Worm (Caenorhabditis elegans) whole organism, midembryonic: ENCODE results near the gene srh-195.
"Not testable (repeated sequence)": the region's sequence is repeated elsewhere in the genome, so short reads cannot be mapped to it uniquely, and the experiment has no call there.

ENCODE experiments used
- T22C8.4 ChIP-seq: fragments of 200-800 bp; sonication (Bioruptor generic); IDR thresholded peaks from 2 replicates; pipeline ENCODE4 v1.3.6; 2022; ENCODE audit warnings: missing genetic modification characterization, missing compliant biosample characterization
- cog-1 ChIP-seq: sonication (generic microtip); optimal IDR thresholded peaks from 2 replicates; lab custom pipeline; 2016; ENCODE audit warnings: missing genetic modification characterization, missing compliant biosample characterization
- flt-1 ChIP-seq: fragments of 200-800 bp; sonication (Bioruptor generic); IDR thresholded peaks from 2 replicates; pipeline ENCODE4 v1.3.6; 2022; ENCODE audit warnings: missing genetic modification characterization, missing compliant biosample characterization
- klf-2 ChIP-seq: fragments of 200-800 bp; sonication (Bioruptor generic); conservative IDR thresholded peaks from 2 replicates; pipeline ENCODE4 v1.3.6; 2022; ENCODE audit warnings: missing genetic modification reagents, missing genetic modification characterization, missing compliant biosample characterization
- med-1 ChIP-seq: sonication (generic microtip); optimal IDR thresholded peaks from 2 replicates; lab custom pipeline; 2017; ENCODE audit warnings: missing genetic modification characterization, mild to moderate bottlenecking, missing compliant biosample characterization, antibody characterized with exemption, missing genetic modification reagents; ENCODE audit not compliant: insufficient read depth
- ref-1 ChIP-seq: fragments of 200-800 bp; sonication (Bioruptor generic); conservative IDR thresholded peaks from 2 replicates; pipeline ENCODE4 v1.3.6; 2022; ENCODE audit warnings: missing genetic modification reagents, missing genetic modification characterization, missing compliant biosample characterization
- tab-1 ChIP-seq: fragments of 200-800 bp; sonication (Bioruptor generic); IDR thresholded peaks from 2 replicates; pipeline ENCODE4 v1.3.6; 2022; ENCODE audit warnings: missing genetic modification characterization, missing compliant biosample characterization
- ztf-23 ChIP-seq: fragments of 200-800 bp; sonication (Bioruptor generic); IDR thresholded peaks from 2 replicates; pipeline ENCODE4 v1.3.6; 2022; ENCODE audit warnings: missing genetic modification reagents, missing genetic modification characterization, missing compliant biosample characterization
- ztf-29 ChIP-seq: fragments of 200-800 bp; sonication (Bioruptor generic); IDR thresholded peaks from 2 replicates; pipeline ENCODE4 v1.3.6; 2022; ENCODE audit warnings: missing genetic modification reagents, missing genetic modification characterization, missing compliant biosample characterization

The srh-195 gene

ce11 chrII:2116794-2117193 is at the start of gene srh-195:
srh-195 (minus strand) TSS chrII:2116894.
- no peak for TF ChIP-seq tab-1 (GFP tag; lab: Robert Waterston, UW)
- TF ChIP-seq flt-1 (GFP tag; lab: Robert Waterston, UW): no peak
- no peak for TF ChIP-seq ztf-29 (GFP tag; lab: Robert Waterston, UW)
- no peak for TF ChIP-seq T22C8.4 (GFP tag; lab: Robert Waterston, UW)
- TF ChIP-seq ztf-23 (GFP tag; lab: Robert Waterston, UW): no peak
- TF ChIP-seq med-1 (GFP tag; lab: Kevin White, UChicago): no peak
- TF ChIP-seq klf-2 (GFP tag; lab: Robert Waterston, UW): no peak
- TF ChIP-seq cog-1: no peak
- no peak for TF ChIP-seq ref-1 (GFP tag; lab: Robert Waterston, UW)

ce11 chrII:2166376-2166775 is 49.7 kb upstream of the srh-195 start, which contains the start of gene C33C12.4:
C33C12.4 (minus strand) TSS chrII:2166476.
- no peak for TF ChIP-seq T22C8.4 (GFP tag; lab: Robert Waterston, UW)
- no peak for TF ChIP-seq ztf-23 (GFP tag; lab: Robert Waterston, UW)
- no peak for TF ChIP-seq klf-2 (GFP tag; lab: Robert Waterston, UW)
- TF ChIP-seq ref-1 (GFP tag; lab: Robert Waterston, UW): no peak
- no peak for TF ChIP-seq flt-1 (GFP tag; lab: Robert Waterston, UW)
- no peak for TF ChIP-seq ztf-29 (GFP tag; lab: Robert Waterston, UW)
- no peak for TF ChIP-seq cog-1
- no peak for TF ChIP-seq tab-1 (GFP tag; lab: Robert Waterston, UW)
- TF ChIP-seq med-1 (GFP tag; lab: Kevin White, UChicago): no peak

- TF ChIP-seq ztf-29, tab-1, klf-2 (GFP tag; lab: Robert Waterston, UW): not testable (repeated sequence)
These were observed 46.7 kb upstream of the srh-195 start, which contains the start of gene C33C12.11 for ce11 chrII:2163370-2163882. C33C12.11 (minus strand) TSS chrII:2163832.

ce11 chrII:2153708-2154107 is 37.0 kb upstream of the srh-195 start, which contains the start of gene math-18:
math-18 (plus strand) TSS chrII:2154008.
- TF ChIP-seq T22C8.4 (GFP tag; lab: Robert Waterston, UW); med-1 (GFP tag; lab: Kevin White, UChicago); cog-1: not testable (repeated sequence)

ce11 chrII:2152455-2152854 is 35.8 kb upstream of the srh-195 start:
- TF ChIP-seq ztf-29 (GFP tag; lab: Robert Waterston, UW) (no peak), ztf-23 (GFP tag; lab: Robert Waterston, UW) (no peak), flt-1 (GFP tag; lab: Robert Waterston, UW) (no peak)

- TF ChIP-seq ztf-29 (GFP tag; lab: Robert Waterston, UW) (no peak), klf-2 (GFP tag; lab: Robert Waterston, UW) (no peak), flt-1 (GFP tag; lab: Robert Waterston, UW) (no peak), ztf-23 (GFP tag; lab: Robert Waterston, UW) (no peak), cog-1 (no peak), tab-1 (GFP tag; lab: Robert Waterston, UW) (no peak), ref-1 (GFP tag; lab: Robert Waterston, UW) (no peak), T22C8.4 (GFP tag; lab: Robert Waterston, UW) (no peak), med-1 (GFP tag; lab: Kevin White, UChicago) (no peak)
These were observed 33.8 kb upstream of the srh-195 start, which contains the start of the genes C40A11.7 and C40A11.8 for ce11 chrII:2150485-2150985. C40A11.7 (minus strand) TSS chrII:2150585. C40A11.8 (minus strand) TSS chrII:2150935.

ce11 chrII:2146900-2147375 is 30.2 kb upstream of the srh-195 start, which contains the start of gene C40A11.2:
C40A11.2 (plus strand) TSS chrII:2146950.
- TF ChIP-seq tab-1 (GFP tag; lab: Robert Waterston, UW) (no peak), klf-2 (GFP tag; lab: Robert Waterston, UW) (no peak), ztf-23 (GFP tag; lab: Robert Waterston, UW) (no peak), cog-1 (no peak), med-1 (GFP tag; lab: Kevin White, UChicago) (no peak), ztf-29 (GFP tag; lab: Robert Waterston, UW) (no peak), ref-1 (GFP tag; lab: Robert Waterston, UW) (no peak), flt-1 (GFP tag; lab: Robert Waterston, UW) (no peak), T22C8.4 (GFP tag; lab: Robert Waterston, UW) (no peak)

ce11 chrII:2145566-2145965 is 28.9 kb upstream of the srh-195 start, which contains the start of gene C40A11.6:
C40A11.6 (minus strand) TSS chrII:2145666.
- TF ChIP-seq T22C8.4 (GFP tag; lab: Robert Waterston, UW) (no peak), flt-1 (GFP tag; lab: Robert Waterston, UW) (no peak), cog-1 (no peak), tab-1 (GFP tag; lab: Robert Waterston, UW) (no peak), ref-1 (GFP tag; lab: Robert Waterston, UW) (no peak), klf-2 (GFP tag; lab: Robert Waterston, UW) (no peak), ztf-23 (GFP tag; lab: Robert Waterston, UW) (no peak), med-1 (GFP tag; lab: Kevin White, UChicago) (no peak), ztf-29 (GFP tag; lab: Robert Waterston, UW) (no peak)

ce11 chrII:2140817-2141216 is 24.1 kb upstream of the srh-195 start, which contains the start of gene C40A11.3:
C40A11.3 (plus strand) TSS chrII:2141117.
- TF ChIP-seq tab-1 (GFP tag; lab: Robert Waterston, UW) (no peak), flt-1 (GFP tag; lab: Robert Waterston, UW) (no peak), klf-2 (GFP tag; lab: Robert Waterston, UW) (no peak), med-1 (GFP tag; lab: Kevin White, UChicago) (no peak), ref-1 (GFP tag; lab: Robert Waterston, UW) (no peak), ztf-23 (GFP tag; lab: Robert Waterston, UW) (no peak), ztf-29 (GFP tag; lab: Robert Waterston, UW) (no peak), cog-1 (no peak), T22C8.4 (GFP tag; lab: Robert Waterston, UW) (no peak)
